Worm (Caenorhabditis elegans) whole organism, L1 larva: ENCODE results near the gene T25G12.6.

Experiments
- C04F5.9 ChIP-seq: sonication (generic microtip); optimal IDR thresholded peaks from 2 replicates; lab custom pipeline; 2016; ENCODE audit warnings: missing genetic modification characterization, missing compliant biosample characterization
- Y116A8C.19 ChIP-seq: sonication (generic microtip); optimal IDR thresholded peaks from 2 replicates; lab custom pipeline; 2016; ENCODE audit warnings: missing compliant biosample characterization, missing genetic modification characterization, borderline replicate concordance
- aha-1 ChIP-seq: fragments of 150-350 bp; optimal IDR thresholded peaks from 2 replicates; lab custom pipeline; 2014; ENCODE audit warnings: missing biosample characterization, missing genetic modification characterization
- alr-1 ChIP-seq: fragments of 200-800 bp; sonication (Bioruptor generic); optimal IDR thresholded peaks from 2 replicates; lab custom pipeline; 2018; ENCODE audit warnings: borderline replicate concordance, mild to moderate bottlenecking, missing genetic modification characterization, missing compliant biosample characterization
- aly-2 ChIP-seq: fragments of 150-350 bp; optimal IDR thresholded peaks from 2 replicates; lab custom pipeline; 2014; ENCODE audit warnings: missing biosample characterization, missing genetic modification characterization
- ama-1 ChIP-seq: fragments of 150-350 bp; optimal IDR thresholded peaks from 2 replicates; lab custom pipeline; 2014
- blmp-1 ChIP-seq: fragments of 150-350 bp; optimal IDR thresholded peaks from 2 replicates; lab custom pipeline; 2014; ENCODE audit warnings: missing biosample characterization, missing genetic modification characterization
- ceh-8 ChIP-seq: fragments of 200-800 bp; sonication (Bioruptor generic); optimal IDR thresholded peaks from 2 replicates; lab custom pipeline; 2018; ENCODE audit warnings: mild to moderate bottlenecking, missing genetic modification characterization, moderate library complexity, missing compliant biosample characterization
- ceh-82 ChIP-seq, 3 experiments: fragments of 150-350 bp in 1 of 3; sonication (generic microtip) in 2 of 3; optimal IDR thresholded peaks; 2 replicates each; lab custom pipeline; 2014 to 2017; ENCODE audit warnings: missing biosample characterization in 3 of 3, missing genetic modification characterization in 3 of 3
- dpl-1 ChIP-seq, 3 experiments: fragments of 150-350 bp in 2 of 3; sonication (generic microtip) in 1 of 3; optimal IDR thresholded peaks; 2 replicates each; lab custom pipeline; 2014 to 2017; ENCODE audit warnings: missing biosample characterization in 3 of 3, missing genetic modification characterization in 3 of 3, missing genetic modification reagents in 3 of 3
- dsc-1 ChIP-seq: sonication (generic microtip); optimal IDR thresholded peaks from 2 replicates; lab custom pipeline; 2016; ENCODE audit warnings: mild to moderate bottlenecking, missing genetic modification characterization, missing compliant biosample characterization
- efl-3 ChIP-seq: fragments of 200-800 bp; sonication (Bioruptor generic); optimal IDR thresholded peaks from 2 replicates; lab custom pipeline; 2018; ENCODE audit warnings: mild to moderate bottlenecking, missing genetic modification characterization, missing compliant biosample characterization
- egl-13 ChIP-seq: sonication (generic microtip); optimal IDR thresholded peaks from 2 replicates; lab custom pipeline; 2016; ENCODE audit warnings: missing genotype, missing genetic modification reagents, missing genetic modification characterization, missing compliant biosample characterization
- egl-27 ChIP-seq, 2 experiments: fragments of 150-350 bp in 1 of 2; sonication (generic microtip); optimal IDR thresholded peaks; 3 replicates each; lab custom pipeline; 2017 to 2018; ENCODE audit warnings: missing biosample characterization in 2 of 2, missing genetic modification characterization in 2 of 2, missing genetic modification reagents in 2 of 2
- elt-2 ChIP-seq: sonication (generic microtip); optimal IDR thresholded peaks from 2 replicates; lab custom pipeline; 2016; ENCODE audit warnings: missing genetic modification characterization, mild to moderate bottlenecking, inconsistent platforms, missing compliant biosample characterization, missing genetic modification reagents
- elt-3 ChIP-seq, 6 experiments: fragments of 150-350 bp in 1 of 6; sonication (generic microtip); optimal IDR thresholded peaks; 2 replicates each; lab custom pipeline; 2017 to 2018; ENCODE audit warnings: missing biosample characterization in 6 of 6, missing genetic modification characterization in 6 of 6, inconsistent platforms in 1 of 6
- ets-5 ChIP-seq: fragments of 200-800 bp; sonication (Bioruptor generic); IDR thresholded peaks from 2 replicates; pipeline ENCODE4 v1.3.6; 2022; ENCODE audit warnings: missing genetic modification characterization, missing compliant biosample characterization
- fkh-4 ChIP-seq: sonication (generic microtip); optimal IDR thresholded peaks from 2 replicates; lab custom pipeline; 2016; ENCODE audit warnings: missing compliant biosample characterization, missing genetic modification characterization, borderline replicate concordance
- grh-1 ChIP-seq: fragments of 200-800 bp; sonication (Bioruptor generic); IDR thresholded peaks from 2 replicates; pipeline ENCODE4 v1.3.6; 2022; ENCODE audit warnings: missing genetic modification reagents, missing genetic modification characterization, missing compliant biosample characterization
- hlh-4 ChIP-seq: sonication (generic microtip); optimal IDR thresholded peaks from 2 replicates; lab custom pipeline; 2016; ENCODE audit warnings: mild to moderate bottlenecking, missing genetic modification characterization, missing compliant biosample characterization
- jun-1 ChIP-seq: fragments of 150-350 bp; optimal IDR thresholded peaks from 2 replicates; lab custom pipeline; 2014; ENCODE audit warnings: missing biosample characterization, missing genetic modification reagents, missing genetic modification characterization
- lin-13 ChIP-seq: fragments of 150-350 bp; optimal IDR thresholded peaks from 2 replicates; lab custom pipeline; 2014; ENCODE audit warnings: missing biosample characterization, missing genetic modification reagents, missing genetic modification characterization
- lin-14 ChIP-seq: fragments of 200-800 bp; sonication (Bioruptor generic); optimal IDR thresholded peaks from 2 replicates; lab custom pipeline; 2018; ENCODE audit warnings: mild to moderate bottlenecking, missing genetic modification characterization, moderate library complexity, missing compliant biosample characterization
- lin-15B ChIP-seq: fragments of 150-350 bp; sonication (generic microtip); optimal IDR thresholded peaks from 3 replicates; lab custom pipeline; 2014; ENCODE audit warnings: missing biosample characterization, missing genetic modification characterization
- lir-3 ChIP-seq: sonication (generic microtip); optimal IDR thresholded peaks from 2 replicates; lab custom pipeline; 2016; ENCODE audit warnings: mild to moderate bottlenecking, missing genetic modification characterization, moderate library complexity, missing compliant biosample characterization; ENCODE audit not compliant: poor library complexity
- lsy-2 ChIP-seq, 2 experiments: fragments of 150-350 bp; optimal IDR thresholded peaks; 2 replicates each; lab custom pipeline; 2014; ENCODE audit warnings: missing biosample characterization in 2 of 2, missing genetic modification characterization in 2 of 2
- mab-9 ChIP-seq: fragments of 200-800 bp; sonication (Bioruptor generic); IDR thresholded peaks from 2 replicates; pipeline ENCODE4 v1.3.6; 2022; ENCODE audit warnings: missing genetic modification reagents, missing genetic modification characterization, missing compliant biosample characterization
- mdl-1 ChIP-seq, 2 experiments: fragments of 150-350 bp; optimal IDR thresholded peaks; 2 replicates each; lab custom pipeline; 2014 to 2017; ENCODE audit warnings: missing biosample characterization in 2 of 2, missing genetic modification characterization in 2 of 2, inconsistent platforms in 1 of 2
- mep-1 ChIP-seq: fragments of 150-350 bp; optimal IDR thresholded peaks from 2 replicates; lab custom pipeline; 2014; ENCODE audit warnings: missing biosample characterization, missing genetic modification characterization
- nhr-11 ChIP-seq: fragments of 150-350 bp; optimal IDR thresholded peaks from 2 replicates; lab custom pipeline; 2014; ENCODE audit warnings: missing biosample characterization, missing genetic modification characterization
- nhr-20 ChIP-seq: sonication (generic microtip); optimal IDR thresholded peaks from 2 replicates; lab custom pipeline; 2016; ENCODE audit warnings: mild to moderate bottlenecking, missing genetic modification characterization, missing compliant biosample characterization
- nhr-71 ChIP-seq: sonication (generic microtip); optimal IDR thresholded peaks from 2 replicates; lab custom pipeline; 2016; ENCODE audit warnings: mild to moderate bottlenecking, missing genetic modification characterization, moderate library complexity, missing compliant biosample characterization
- nhr-77 ChIP-seq: fragments of 150-350 bp; optimal IDR thresholded peaks from 2 replicates; lab custom pipeline; 2014; ENCODE audit warnings: missing biosample characterization, missing genetic modification characterization
- nhr-84 ChIP-seq: sonication (generic microtip); optimal IDR thresholded peaks from 2 replicates; lab custom pipeline; 2017; ENCODE audit warnings: missing biosample characterization, missing genetic modification characterization
- nhr-90 ChIP-seq: sonication (generic microtip); optimal IDR thresholded peaks from 2 replicates; lab custom pipeline; 2016; ENCODE audit warnings: mild to moderate bottlenecking, missing genetic modification characterization, missing compliant biosample characterization; ENCODE audit not compliant: poor library complexity
- pqm-1 ChIP-seq: sonication (generic microtip); optimal IDR thresholded peaks from 3 replicates; lab custom pipeline; 2017; ENCODE audit warnings: missing biosample characterization, missing genetic modification characterization
- rnt-1 ChIP-seq: sonication (generic microtip); optimal IDR thresholded peaks from 2 replicates; lab custom pipeline; 2016; ENCODE audit warnings: mild to moderate bottlenecking, missing genetic modification characterization, moderate library complexity, missing compliant biosample characterization
- skn-1 ChIP-seq: fragments of 150-350 bp; optimal IDR thresholded peaks from 2 replicates; lab custom pipeline; 2014; ENCODE audit warnings: missing biosample characterization, missing genetic modification characterization
- snu-23 ChIP-seq: sonication (generic microtip); optimal IDR thresholded peaks from 2 replicates; lab custom pipeline; 2016; ENCODE audit warnings: missing genetic modification characterization, missing compliant biosample characterization
- sox-4 ChIP-seq: sonication (generic microtip); optimal IDR thresholded peaks from 2 replicates; lab custom pipeline; 2016; ENCODE audit warnings: missing genetic modification characterization, missing compliant biosample characterization
- sup-37 ChIP-seq: fragments of 200-800 bp; sonication (Bioruptor generic); optimal IDR thresholded peaks from 2 replicates; lab custom pipeline; 2018; ENCODE audit warnings: mild to moderate bottlenecking, missing genetic modification characterization, missing compliant biosample characterization
- tbx-2 ChIP-seq: sonication (generic microtip); optimal IDR thresholded peaks from 2 replicates; lab custom pipeline; 2016; ENCODE audit warnings: missing genetic modification characterization, missing compliant biosample characterization
- tlp-1 ChIP-seq: fragments of 150-350 bp; optimal IDR thresholded peaks from 2 replicates; lab custom pipeline; 2014; ENCODE audit warnings: missing biosample characterization, missing genetic modification characterization
- unc-130 ChIP-seq: fragments of 150-350 bp; optimal IDR thresholded peaks from 2 replicates; lab custom pipeline; 2017; ENCODE audit warnings: missing biosample characterization, missing genetic modification characterization, inconsistent platforms
- unc-86 ChIP-seq: sonication (generic microtip); optimal IDR thresholded peaks from 2 replicates; lab custom pipeline; 2016; ENCODE audit warnings: missing genetic modification characterization, missing compliant biosample characterization
- vab-15 ChIP-seq: sonication (generic microtip); optimal IDR thresholded peaks from 2 replicates; lab custom pipeline; 2017; ENCODE audit warnings: missing genotype, mild to moderate bottlenecking, missing genetic modification characterization, missing compliant biosample characterization
- xbp-1 ChIP-seq: sonication (generic microtip); optimal IDR thresholded peaks from 2 replicates; lab custom pipeline; 2016; ENCODE audit warnings: missing genetic modification characterization, missing compliant biosample characterization

The T25G12.6 gene

DNA sequence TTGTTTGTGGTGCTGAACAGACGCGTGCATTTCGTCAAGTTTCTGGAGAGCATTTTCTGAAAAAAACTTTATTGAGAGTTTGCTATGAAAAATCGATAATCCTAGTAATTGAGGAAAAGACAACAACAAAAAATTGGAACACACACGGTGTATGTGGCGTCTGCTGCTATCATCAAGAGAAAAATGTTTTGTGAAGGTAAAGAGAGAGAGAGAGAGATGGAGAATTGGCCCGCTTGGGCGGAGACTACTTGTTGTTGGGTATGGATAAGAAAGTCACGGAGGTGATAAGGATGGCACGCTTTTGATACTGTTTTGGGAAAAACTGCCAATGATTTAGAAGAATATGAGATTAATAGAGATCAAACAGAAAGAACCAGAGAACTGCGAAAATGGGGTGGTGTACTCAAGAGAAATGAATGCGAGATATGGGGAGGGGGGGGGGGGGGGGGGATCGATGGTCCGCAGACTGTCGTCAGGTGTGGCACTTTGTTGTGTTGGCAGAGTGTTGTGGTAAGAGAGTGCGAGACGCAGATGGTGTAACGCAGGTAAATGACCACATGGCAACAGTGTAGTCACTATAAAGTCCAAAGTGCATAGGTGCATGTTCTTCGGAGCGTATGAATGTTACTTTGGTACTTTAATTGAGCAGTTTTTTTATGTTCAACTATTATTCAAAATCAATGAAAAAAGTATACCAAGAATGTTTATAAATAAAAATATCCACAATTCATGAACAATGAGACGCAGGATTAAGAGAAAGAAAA, 12.8 kb downstream of the T25G12.6 start, which contains the start of gene acdh-7:
Gene acdh-7 (minus strand): TSS at position 56 of the 764 bp plus-strand sequence.
- no peak for TF ChIP-seq dsc-1 (tag; lab: Kevin White, UChicago)
- TF ChIP-seq tbx-2 (tag; lab: Kevin White, UChicago) = no peak
- TF ChIP-seq Y116A8C.19 (tag; lab: Kevin White, UChicago) = no peak
- TF ChIP-seq mep-1 (tag; lab: Kevin White, UChicago) = no peak
- peak; percentile 12 for TF ChIP-seq nhr-20 (tag; lab: Kevin White, UChicago)
- peak; percentile 21 for TF ChIP-seq nhr-71
- peak; percentile 66 for TF ChIP-seq blmp-1 (tag; lab: Kevin White, UChicago)
- TF ChIP-seq unc-130 (tag; lab: Kevin White, UChicago) = no peak
- no peak for TF ChIP-seq mdl-1 (tag; optimal IDR thresholded peaks at IDR 0.05; lab: Kevin White, UChicago)
- no peak for TF ChIP-seq tlp-1 (tag; lab: Kevin White, UChicago)
- no peak for TF ChIP-seq nhr-77 (tag; lab: Kevin White, UChicago)
- TF ChIP-seq rnt-1 (tag; lab: Kevin White, UChicago) = peak; percentile 42
- peak; percentile 24 for TF ChIP-seq elt-2 (tag; lab: Kevin White, UChicago)
- TF ChIP-seq lin-14 (GFP tag; lab: Kevin White, UChicago) = peak; percentile 26
- TF ChIP-seq egl-13 (tag; lab: Kevin White, UChicago) = no peak
- TF ChIP-seq fkh-4 (tag; lab: Kevin White, UChicago) = no peak
- no peak for TF ChIP-seq egl-27 (tag; optimal IDR thresholded peaks at IDR 0.05; lab: Kevin White, UChicago)
- no peak for TF ChIP-seq unc-86 (tag; lab: Kevin White, UChicago)
- TF ChIP-seq elt-3 (tag; optimal IDR thresholded peaks at IDR 0.05; lab: Kevin White, UChicago) = peak in 2 of 6 experiments; percentile 3 to 69
- TF ChIP-seq vab-15 (tag; lab: Kevin White, UChicago) = no peak
- TF ChIP-seq, all 84 proteins: peak for 7

DNA sequence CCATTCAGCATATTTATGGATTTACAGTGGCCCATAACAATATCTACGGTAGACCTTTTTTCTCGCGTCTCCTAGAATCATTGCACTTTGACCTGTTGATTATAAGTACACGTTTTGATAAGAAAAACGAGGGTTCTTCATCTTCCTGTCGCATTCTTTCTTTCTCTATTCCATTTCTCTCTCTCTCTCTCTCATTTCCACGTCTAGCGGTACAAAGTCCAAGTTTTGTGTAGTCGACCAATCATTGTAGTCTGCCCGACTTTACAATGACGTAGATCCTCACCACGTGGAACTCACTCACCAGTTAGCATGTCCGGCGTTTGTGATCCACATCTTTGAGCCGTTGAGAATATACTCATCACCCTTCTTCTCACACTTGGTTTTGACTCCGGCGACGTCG, 13.8 kb downstream of the T25G12.6 start:
- TF ChIP-seq C04F5.9 = no peak
- TF ChIP-seq lsy-2 (tag; optimal IDR thresholded peaks at IDR 0.05; lab: Kevin White, UChicago) = peak in 1 of 2 experiments; percentile 29
- TF ChIP-seq sup-37 (GFP tag; lab: Kevin White, UChicago) = no peak
- TF ChIP-seq hlh-4 (tag; lab: Kevin White, UChicago) = no peak
- peak; percentile 79 for TF ChIP-seq nhr-71
- no peak for TF ChIP-seq skn-1 (tag; lab: Kevin White, UChicago)
- no peak for TF ChIP-seq unc-130 (tag; lab: Kevin White, UChicago)
- TF ChIP-seq fkh-4 (tag; lab: Kevin White, UChicago) = no peak
- TF ChIP-seq mdl-1 (tag; optimal IDR thresholded peaks at IDR 0.05; lab: Kevin White, UChicago) = peak in 1 of 2 experiments; percentile 60
- no peak for TF ChIP-seq ceh-82 (tag; optimal IDR thresholded peaks at IDR 0.05; lab: Kevin White, UChicago)
- peak; percentile 58 for TF ChIP-seq rnt-1 (tag; lab: Kevin White, UChicago)
- TF ChIP-seq grh-1 (GFP tag; lab: Robert Waterston, UW) = no peak
- TF ChIP-seq elt-3 (tag; optimal IDR thresholded peaks at IDR 0.05; lab: Kevin White, UChicago) = peak in 5 of 6 experiments; percentile 33 to 74 (median 64)
- no peak for TF ChIP-seq sox-4 (tag; lab: Kevin White, UChicago)
- no peak for TF ChIP-seq nhr-84
- TF ChIP-seq pqm-1 (tag; lab: Kevin White, UChicago) = no peak
- no peak for TF ChIP-seq dpl-1 (GFP tag; optimal IDR thresholded peaks at IDR 0.05; lab: Kevin White, UChicago)
- TF ChIP-seq efl-3 (GFP tag; lab: Kevin White, UChicago) = no peak
- no peak for TF ChIP-seq ceh-8 (GFP tag; lab: Kevin White, UChicago)
- no peak for TF ChIP-seq lin-15B (tag; lab: Kevin White, UChicago)
- no peak for TF ChIP-seq mab-9 (GFP tag; lab: Robert Waterston, UW)
- TF ChIP-seq snu-23 (GFP tag; lab: Kevin White, UChicago) = peak; percentile 65
- TF ChIP-seq egl-27 (tag; optimal IDR thresholded peaks at IDR 0.05; lab: Kevin White, UChicago) = no peak
- no peak for TF ChIP-seq aly-2 (tag; lab: Kevin White, UChicago)
- TF ChIP-seq lin-13 = peak; percentile 11
- no peak for TF ChIP-seq alr-1 (tag; lab: Kevin White, UChicago)
- TF ChIP-seq xbp-1 = peak; percentile 89
- peak; percentile 24 for TF ChIP-seq nhr-90
- TF ChIP-seq ama-1 = no peak
- TF ChIP-seq nhr-20 (tag; lab: Kevin White, UChicago) = peak; percentile 85
- TF ChIP-seq ets-5 = no peak
- no peak for TF ChIP-seq tlp-1 (tag; lab: Kevin White, UChicago)
- TF ChIP-seq nhr-11 (tag; lab: Kevin White, UChicago) = peak; percentile 12
- no peak for TF ChIP-seq aha-1 (tag; lab: Kevin White, UChicago)
- TF ChIP-seq jun-1 (tag; lab: Kevin White, UChicago) = no peak
- peak; percentile 28 for TF ChIP-seq lir-3 (tag; lab: Kevin White, UChicago)
- TF ChIP-seq blmp-1 (tag; lab: Kevin White, UChicago) = peak; percentile 50
